Fruit fly (Drosophila melanogaster) whole organism, adult: Measurements from ENCODE around the gene TrpRS.

Source experiments
- CG1620 ChIP-seq: fragments of 200-800 bp; sonication (Bioruptor generic); optimal IDR thresholded peaks from 2 replicates; lab custom pipeline; 2016; ENCODE audit warnings: missing biosample characterization, missing genetic modification characterization
- CG5204 ChIP-seq: fragments of 200-800 bp; sonication (Bioruptor generic); optimal IDR thresholded peaks from 2 replicates; lab custom pipeline; 2016; ENCODE audit warnings: missing biosample characterization, missing genetic modification characterization
- Crg-1 ChIP-seq: fragments of 200-800 bp; sonication (Bioruptor generic); optimal IDR thresholded peaks from 2 replicates; lab custom pipeline; 2016; ENCODE audit warnings: missing biosample characterization, missing genetic modification characterization
- Hr96 ChIP-seq: fragments of 200-800 bp; sonication (Bioruptor generic); optimal IDR thresholded peaks from 2 replicates; lab custom pipeline; 2016; ENCODE audit warnings: missing biosample characterization, missing genetic modification characterization
- kay ChIP-seq: fragments of 200-800 bp; sonication (Bioruptor generic); peaks from one replicate; lab custom pipeline; 2016; ENCODE audit warnings: missing biosample characterization, missing genetic modification characterization, borderline replicate concordance
- tj ChIP-seq: fragments of 200-800 bp; sonication (Bioruptor generic); optimal IDR thresholded peaks from 3 replicates; lab custom pipeline; 2017; ENCODE audit warnings: missing biosample characterization, mild to moderate bottlenecking, missing genetic modification characterization, moderate library complexity

- TF ChIP-seq CG1620 (GFP tag; lab: Kevin White, UChicago) (no peak), Crg-1 (GFP tag; lab: Kevin White, UChicago) (no peak), Hr96 (GFP tag; lab: Kevin White, UChicago) (no peak), tj (GFP tag; lab: Kevin White, UChicago) (no peak), kay (GFP tag; lab: Kevin White, UChicago) (no peak), CG5204 (no peak)
Observed at dm6 chr3R:9249736-9250044, 17.0 kb downstream of the TrpRS start.
